Fruit fly (Drosophila melanogaster) whole organism, prepupa: ENCODE data around the gene CG4424.

Experiments used
- Blimp-1 ChIP-seq: fragments of 200-800 bp; sonication (Bioruptor generic); optimal IDR thresholded peaks from 3 replicates; lab custom pipeline; 2017; ENCODE audit warnings: missing biosample characterization, missing genetic modification characterization, mild to moderate bottlenecking, moderate library complexity, missing genetic modification reagents
- CG10631 ChIP-seq: fragments of 200-800 bp; sonication (Bioruptor generic); optimal IDR thresholded peaks from 2 replicates; lab custom pipeline; 2016; ENCODE audit warnings: missing biosample characterization, missing genetic modification characterization
- CG11294 ChIP-seq: fragments of 200-800 bp; sonication (Bioruptor generic); IDR thresholded peaks from 2 replicates; pipeline ENCODE4 v1.3.6; 2022; ENCODE audit warnings: missing biosample characterization, missing genetic modification characterization
- CG11762 ChIP-seq: fragments of 200-800 bp; sonication (Bioruptor generic); optimal IDR thresholded peaks from 3 replicates; lab custom pipeline; 2016; ENCODE audit warnings: missing biosample characterization, missing genetic modification characterization; ENCODE audit not compliant: insufficient read depth
- CG16779 ChIP-seq: fragments of 200-800 bp; sonication (Bioruptor generic); optimal IDR thresholded peaks from 3 replicates; lab custom pipeline; 2017; ENCODE audit warnings: missing biosample characterization, mild to moderate bottlenecking, missing genetic modification characterization
- CG3032 ChIP-seq: fragments of 200-800 bp; optimal IDR thresholded peaks from 2 replicates; lab custom pipeline; 2019; ENCODE audit warnings: missing biosample characterization, mild to moderate bottlenecking, missing genetic modification characterization, moderate library complexity
- CG3919 ChIP-seq: fragments of 200-800 bp; sonication (Bioruptor generic); optimal IDR thresholded peaks from 3 replicates; lab custom pipeline; 2016; ENCODE audit warnings: missing biosample characterization, missing genetic modification characterization
- CG4318 ChIP-seq: fragments of 200-800 bp; sonication (Bioruptor generic); optimal IDR thresholded peaks from 3 replicates; lab custom pipeline; 2017; ENCODE audit warnings: missing biosample characterization, mild to moderate bottlenecking, missing genetic modification characterization
- CG6163 ChIP-seq: fragments of 200-800 bp; sonication (Bioruptor generic); IDR thresholded peaks from 3 replicates; pipeline ENCODE4 v1.3.6; 2022; ENCODE audit warnings: missing biosample characterization, missing genetic modification characterization
- CG6276 ChIP-seq: fragments of 200-800 bp; sonication (Bioruptor generic); optimal IDR thresholded peaks from 2 replicates; lab custom pipeline; 2017; ENCODE audit warnings: missing biosample characterization, mild to moderate bottlenecking, missing genetic modification characterization
- CG6792 ChIP-seq: fragments of 200-800 bp; sonication (Bioruptor generic); optimal IDR thresholded peaks from 3 replicates; lab custom pipeline; 2016; ENCODE audit warnings: missing biosample characterization, missing genetic modification characterization
- CG6808 ChIP-seq: fragments of 200-800 bp; sonication (Bioruptor generic); optimal IDR thresholded peaks from 3 replicates; lab custom pipeline; 2017; ENCODE audit warnings: missing biosample characterization, missing genetic modification characterization, mild to moderate bottlenecking, moderate library complexity, missing genetic modification reagents
- CG6854 ChIP-seq: fragments of 200-800 bp; sonication (Bioruptor generic); optimal IDR thresholded peaks from 2 replicates; lab custom pipeline; 2017; ENCODE audit warnings: missing biosample characterization, mild to moderate bottlenecking, missing genetic modification characterization
- CG7368 ChIP-seq: fragments of 200-800 bp; sonication (Bioruptor generic); optimal IDR thresholded peaks from 3 replicates; lab custom pipeline; 2016; ENCODE audit warnings: missing biosample characterization, missing genetic modification characterization
- CG8119 ChIP-seq: fragments of 200-800 bp; sonication (Bioruptor generic); IDR thresholded peaks from 3 replicates; pipeline ENCODE4 v1.3.6; 2022; ENCODE audit warnings: missing biosample characterization, missing genetic modification characterization
- CG9139 ChIP-seq: fragments of 200-800 bp; sonication (Bioruptor generic); optimal IDR thresholded peaks from 3 replicates; lab custom pipeline; 2017; ENCODE audit warnings: missing biosample characterization, mild to moderate bottlenecking, missing genetic modification characterization
- Eip78C ChIP-seq: fragments of 200-800 bp; sonication (Bioruptor generic); peaks from one replicate; lab custom pipeline; 2016; ENCODE audit warnings: missing biosample characterization, missing genetic modification characterization
- Ets21C ChIP-seq: fragments of 200-800 bp; sonication (Bioruptor generic); optimal IDR thresholded peaks from 3 replicates; lab custom pipeline; 2016; ENCODE audit warnings: missing biosample characterization, missing genetic modification characterization
- Ets96B ChIP-seq: fragments of 200-800 bp; optimal IDR thresholded peaks from 2 replicates; lab custom pipeline; 2019; ENCODE audit warnings: missing biosample characterization, mild to moderate bottlenecking, missing genetic modification characterization, moderate library complexity
- Hr39 ChIP-seq: fragments of 200-800 bp; sonication (Bioruptor generic); optimal IDR thresholded peaks from 2 replicates; lab custom pipeline; 2016; ENCODE audit warnings: missing biosample characterization, missing genetic modification characterization
- Met ChIP-seq: fragments of 200-800 bp; sonication (Bioruptor generic); optimal IDR thresholded peaks from 3 replicates; lab custom pipeline; 2016; ENCODE audit warnings: missing biosample characterization, missing genetic modification characterization
- OdsH ChIP-seq: fragments of 200-800 bp; sonication (Bioruptor generic); optimal IDR thresholded peaks from 3 replicates; lab custom pipeline; 2016; ENCODE audit warnings: missing biosample characterization, missing genetic modification characterization
- Sox14 ChIP-seq: fragments of 200-800 bp; sonication (Bioruptor generic); optimal IDR thresholded peaks from 3 replicates; lab custom pipeline; 2016; ENCODE audit warnings: missing biosample characterization, missing genetic modification characterization
- Sox15 ChIP-seq: fragments of 200-800 bp; sonication (Bioruptor generic); optimal IDR thresholded peaks from 3 replicates; lab custom pipeline; 2016; ENCODE audit warnings: missing biosample characterization, missing genetic modification characterization
- achi ChIP-seq: fragments of 200-800 bp; sonication (Bioruptor generic); optimal IDR thresholded peaks from 3 replicates; lab custom pipeline; 2016; ENCODE audit warnings: missing biosample characterization, missing genetic modification characterization
- acj6 ChIP-seq: fragments of 200-800 bp; sonication (Bioruptor generic); optimal IDR thresholded peaks from 3 replicates; lab custom pipeline; 2016; ENCODE audit warnings: missing biosample characterization, missing genetic modification characterization
- cyc ChIP-seq: fragments of 200-800 bp; sonication (Bioruptor generic); optimal IDR thresholded peaks from 3 replicates; lab custom pipeline; 2016; ENCODE audit warnings: missing biosample characterization, missing genetic modification characterization
- dsx ChIP-seq: fragments of 200-800 bp; optimal IDR thresholded peaks from 3 replicates; lab custom pipeline; 2019; ENCODE audit warnings: missing biosample characterization, mild to moderate bottlenecking, missing genetic modification characterization, moderate library complexity; ENCODE audit not compliant: poor library complexity, severe bottlenecking
- esn ChIP-seq: fragments of 200-800 bp; sonication (Bioruptor generic); optimal IDR thresholded peaks from 2 replicates; lab custom pipeline; 2016; ENCODE audit warnings: missing biosample characterization, mild to moderate bottlenecking, missing genetic modification characterization, moderate library complexity
- fd85E ChIP-seq: fragments of 200-800 bp; sonication (Bioruptor generic); optimal IDR thresholded peaks from 3 replicates; lab custom pipeline; 2016; ENCODE audit warnings: missing biosample characterization, missing genetic modification characterization
- fkh ChIP-seq: fragments of 200-800 bp; sonication (Bioruptor generic); optimal IDR thresholded peaks from 3 replicates; lab custom pipeline; 2017; ENCODE audit warnings: missing biosample characterization, mild to moderate bottlenecking, missing genetic modification characterization, moderate library complexity
- lz ChIP-seq: fragments of 200-800 bp; sonication (Bioruptor generic); optimal IDR thresholded peaks from 3 replicates; lab custom pipeline; 2016; ENCODE audit warnings: missing biosample characterization, missing genetic modification characterization
- net ChIP-seq: fragments of 200-800 bp; sonication (Bioruptor generic); optimal IDR thresholded peaks from 3 replicates; lab custom pipeline; 2016; ENCODE audit warnings: missing biosample characterization, missing genetic modification characterization
- pdm3 ChIP-seq: fragments of 200-800 bp; sonication (Bioruptor generic); optimal IDR thresholded peaks from 3 replicates; lab custom pipeline; 2016; ENCODE audit warnings: missing biosample characterization, missing genetic modification characterization
- salr ChIP-seq, 2 experiments: fragments of 200-800 bp; sonication (Bioruptor generic); optimal IDR thresholded peaks; 3 replicates each; lab custom pipeline; 2016 to 2018; ENCODE audit warnings: missing biosample characterization in 2 of 2, missing genetic modification characterization in 2 of 2, mild to moderate bottlenecking in 1 of 2
- ss ChIP-seq, 2 experiments: fragments of 200-800 bp; sonication (Bioruptor generic); optimal IDR thresholded peaks; 2 replicates in 1 of 2; 3 replicates in 1 of 2; lab custom pipeline; 2017 to 2018; ENCODE audit warnings: mild to moderate bottlenecking in 2 of 2, missing biosample characterization in 2 of 2, missing genetic modification characterization in 2 of 2, moderate library complexity in 1 of 2
- svp ChIP-seq: fragments of 200-800 bp; sonication (Bioruptor generic); peaks from one replicate; lab custom pipeline; 2016; ENCODE audit warnings: missing biosample characterization, missing genetic modification characterization

The CG4424 gene

dm6 chr3R:20008372-20009051, 19.3 kb downstream of the CG4424 start, which contains the start of the genes Hs6st and MED25:
TSS of gene Hs6st (minus strand) at chr3R:20008512.
TSS of gene MED25 (plus strand) at chr3R:20008947.
- peak; percentile 61 for TF ChIP-seq CG3919 (GFP tag; lab: Kevin White, UChicago)
- no peak for TF ChIP-seq Met (GFP tag; lab: Kevin White, UChicago)
- no peak for TF ChIP-seq CG11294 (GFP tag; lab: Robert Waterston, UW)
- no peak for TF ChIP-seq CG6276
- peak; percentile 49 for TF ChIP-seq CG6163 (GFP tag; lab: Robert Waterston, UW)
- TF ChIP-seq CG11762: peak; percentile 36
- no peak for TF ChIP-seq salr (GFP tag; optimal IDR thresholded peaks at IDR 0.05; lab: Kevin White, UChicago)
- peak; percentile 79 for TF ChIP-seq cyc (GFP tag; lab: Kevin White, UChicago)
- no peak for TF ChIP-seq CG3032 (tag; lab: Kevin White, UChicago)
- TF ChIP-seq CG8119: peak; percentile 29; the same call in 1 of the 3 replicates
- no peak for TF ChIP-seq OdsH (GFP tag; lab: Kevin White, UChicago)
- peak; percentile 30 for TF ChIP-seq esn (GFP tag; lab: Kevin White, UChicago)
- peak; percentile 47 for TF ChIP-seq CG10631
- TF ChIP-seq Eip78C: peak; percentile 83
- no peak for TF ChIP-seq CG6854
- no peak for TF ChIP-seq acj6 (GFP tag; lab: Kevin White, UChicago)
- TF ChIP-seq Sox15 (GFP tag; lab: Kevin White, UChicago): no peak
- peak; percentile 28 for TF ChIP-seq lz
- peak; percentile 22 for TF ChIP-seq Blimp-1 (GFP tag; lab: Kevin White, UChicago)
- no peak for TF ChIP-seq dsx (GFP tag; lab: Kevin White, UChicago)
- TF ChIP-seq fd85E (GFP tag; lab: Kevin White, UChicago): no peak
- no peak for TF ChIP-seq CG9139
- TF ChIP-seq CG4318 (GFP tag; lab: Kevin White, UChicago): no peak
- TF ChIP-seq CG7368: peak; percentile 11
- TF ChIP-seq CG6792 (GFP tag; lab: Kevin White, UChicago): no peak
- no peak for TF ChIP-seq fkh (GFP tag; lab: Kevin White, UChicago)
- no peak for TF ChIP-seq Ets96B (tag; lab: Kevin White, UChicago)

- peak; percentile 39 for TF ChIP-seq CG6276
- peak; percentile 16 for TF ChIP-seq CG9139
- TF ChIP-seq ss (GFP tag; optimal IDR thresholded peaks at IDR 0.05; lab: Kevin White, UChicago): peak; percentile 3 to 52
- no peak for TF ChIP-seq Ets21C
- TF ChIP-seq net: peak; percentile 12
- peak; percentile 22 for TF ChIP-seq Ets96B (tag; lab: Kevin White, UChicago)
- TF ChIP-seq Sox14: peak; percentile 5
- TF ChIP-seq CG6808: peak; percentile 42
- TF ChIP-seq Hr39 (GFP tag; lab: Kevin White, UChicago): no peak
- TF ChIP-seq svp (GFP tag; lab: Kevin White, UChicago): peak; percentile 18
- TF ChIP-seq CG16779 (tag; lab: Kevin White, UChicago): peak; percentile 39
- TF ChIP-seq pdm3 (GFP tag; lab: Kevin White, UChicago): no peak
Observed at dm6 chr3R:20007399-20008285, 20.2 kb downstream of the CG4424 start.

dm6 chr3R:20006617-20007016, 21.2 kb downstream of the CG4424 start:
- no peak for TF ChIP-seq achi (GFP tag; lab: Kevin White, UChicago)
- no peak for TF ChIP-seq CG6854
- no peak for TF ChIP-seq pdm3 (GFP tag; lab: Kevin White, UChicago)
